Worm (Caenorhabditis elegans): ENCODE results near the gene srz-100.

DNA sequence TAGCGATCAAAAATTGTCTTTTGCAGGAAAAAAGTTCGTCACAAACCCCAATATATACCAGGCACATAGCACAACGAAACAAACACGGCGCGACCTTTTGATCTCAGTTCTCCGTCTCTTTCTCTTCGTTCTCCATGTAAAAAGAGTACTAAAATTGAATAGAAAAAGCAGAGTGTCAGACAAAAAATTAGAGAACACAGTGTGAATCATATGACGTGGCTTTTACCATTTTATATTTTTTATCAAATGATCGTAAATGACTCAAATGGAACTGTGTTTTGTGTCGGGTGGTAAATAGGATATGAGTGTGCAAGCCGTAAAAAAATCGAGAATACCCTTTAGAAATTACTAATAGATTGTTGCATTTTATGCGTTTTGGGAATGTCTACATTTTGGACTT is 5.7 kb upstream of the srz-100 start:
- TF ChIP-seq ceh-36 (tag; optimal IDR thresholded peaks at IDR 0.05) (no peak), ama-1 (optimal IDR thresholded peaks at IDR 0.05) (no peak), sea-1 (GFP tag; conservative IDR thresholded peaks at IDR 0.05) (no peak), flt-1 (GFP tag; IDR thresholded peaks at IDR 0.05) (no peak), hnd-1 (tag; optimal IDR thresholded peaks at IDR 0.05) (no peak), tbx-37 (GFP tag; conservative IDR thresholded peaks at IDR 0.05) (no peak), hmbx-1 (tag; optimal IDR thresholded peaks at IDR 0.05) (no peak), ets-7 (tag; optimal IDR thresholded peaks at IDR 0.05) (no peak), scrt-1 (GFP tag; IDR thresholded peaks at IDR 0.05) (no peak), aly-1 (tag; optimal IDR thresholded peaks at IDR 0.05) (no peak), B0310.2 (tag; optimal IDR thresholded peaks at IDR 0.05) (no peak)
